In genomic region chrX:806515-806914, ce11 we compare ENCODE assay signal across 5 worm cellular contexts.
A peak's percentile ranks its signal among the peaks of the same experiment; 100 is the strongest.
TF ChIP-seq lines count a peak whose summit lies in the region.

No protein-coding gene starts in this region.

TF ChIP-seq in whole organism, L1 larva, 84 proteins besides CTCF, POLR2A, EP300 and RAD21 (continues in another document):
- TF ChIP-seq isw-1 (GFP tag; IDR thresholded peaks at IDR 0.05; lab: Robert Waterston, UW) (peak; percentile 89), mef-2 (tag; optimal IDR thresholded peaks at IDR 0.05; lab: Kevin White, UChicago) (peak; percentile 93), pqm-1 (tag; optimal IDR thresholded peaks at IDR 0.05; lab: Kevin White, UChicago) (peak; percentile 63), C04F5.9 (tag; optimal IDR thresholded peaks at IDR 0.05; lab: Kevin White, UChicago) (peak; percentile 93), ceh-88 (GFP tag; IDR thresholded peaks at IDR 0.05; lab: Robert Waterston, UW) (peak; percentile 96), ztf-4 (tag; optimal IDR thresholded peaks at IDR 0.05; lab: Kevin White, UChicago) (peak; percentile 98), zag-1 (tag; optimal IDR thresholded peaks at IDR 0.05; lab: Kevin White, UChicago) (no peak), tbx-2 (tag; optimal IDR thresholded peaks at IDR 0.05; lab: Kevin White, UChicago) (peak; percentile 99), sptf-1 (tag; optimal IDR thresholded peaks at IDR 0.05; lab: Kevin White, UChicago) (no peak), lin-39 (tag; optimal IDR thresholded peaks at IDR 0.05; lab: Kevin White, UChicago) (peak; percentile 99), ets-5 (GFP tag; IDR thresholded peaks at IDR 0.05; lab: Robert Waterston, UW) (peak; percentile 85; the same call in 1 of the 2 replicates), egl-27 (tag; optimal IDR thresholded peaks at IDR 0.05; lab: Kevin White, UChicago) (peak; percentile 90 to 92), unc-62 (GFP tag; optimal IDR thresholded peaks at IDR 0.05; lab: Kevin White, UChicago) (no peak), ces-1 (GFP tag; optimal IDR thresholded peaks at IDR 0.05; lab: Kevin White, UChicago) (peak; percentile 78), fos-1 (tag; optimal IDR thresholded peaks at IDR 0.05; lab: Kevin White, UChicago) (peak; percentile 97), ama-1 (optimal IDR thresholded peaks at IDR 0.05; lab: Kevin White, UChicago) (no peak), nhr-71 (tag; optimal IDR thresholded peaks at IDR 0.05; lab: Kevin White, UChicago) (peak; percentile 98), xbp-1 (tag; optimal IDR thresholded peaks at IDR 0.05; lab: Kevin White, UChicago) (peak; percentile 95)

TF ChIP-seq in whole organism, L3 larva, 47 proteins besides CTCF, POLR2A, EP300 and RAD21 (continues in another document):
- TF ChIP-seq elt-3 (tag; optimal IDR thresholded peaks at IDR 0.05; lab: Kevin White, UChicago): peak; percentile 85 to 96 (median 87)
- peak; percentile 99 for TF ChIP-seq ceh-82 (tag; optimal IDR thresholded peaks at IDR 0.05; lab: Kevin White, UChicago)
- peak; percentile 95 for TF ChIP-seq nfya-1 (tag; optimal IDR thresholded peaks at IDR 0.05; lab: Kevin White, UChicago; ENCODE audit: insufficient read depth)
- TF ChIP-seq unc-62 (GFP tag; optimal IDR thresholded peaks at IDR 0.05; lab: Kevin White, UChicago): peak; percentile 91
- peak; percentile 92 for TF ChIP-seq R02D3.7 (tag; optimal IDR thresholded peaks at IDR 0.05; lab: Kevin White, UChicago)
- TF ChIP-seq ztf-11 (tag; optimal IDR thresholded peaks at IDR 0.05; lab: Kevin White, UChicago): peak; percentile 66
- TF ChIP-seq nhr-237 (tag; optimal IDR thresholded peaks at IDR 0.05; lab: Kevin White, UChicago): peak; percentile 70
- peak; percentile 77 for TF ChIP-seq ceh-16 (tag; optimal IDR thresholded peaks at IDR 0.05; lab: Kevin White, UChicago)
- TF ChIP-seq egl-27 (tag; optimal IDR thresholded peaks at IDR 0.05; lab: Kevin White, UChicago): peak; percentile 94
- TF ChIP-seq snpc-4 (tag; optimal IDR thresholded peaks at IDR 0.05; lab: Kevin White, UChicago): peak; percentile 95
- peak; percentile 97 for TF ChIP-seq fos-1 (tag; optimal IDR thresholded peaks at IDR 0.05; lab: Kevin White, UChicago)
- TF ChIP-seq ama-1 (optimal IDR thresholded peaks at IDR 0.05; lab: Kevin White, UChicago): peak; percentile 56
- TF ChIP-seq elt-2 (tag; optimal IDR thresholded peaks at IDR 0.05; lab: Kevin White, UChicago): peak; percentile 88
- peak; percentile 61 for TF ChIP-seq ZK546.5 (tag; optimal IDR thresholded peaks at IDR 0.05; lab: Kevin White, UChicago)
- TF ChIP-seq fkh-2 (tag; optimal IDR thresholded peaks at IDR 0.05; lab: Kevin White, UChicago): peak; percentile 93
- peak; percentile 70 for TF ChIP-seq nhr-67 (tag; optimal IDR thresholded peaks at IDR 0.05; lab: Kevin White, UChicago)
- TF ChIP-seq daf-12 (tag; optimal IDR thresholded peaks at IDR 0.05; lab: Kevin White, UChicago): peak; percentile 84
- peak; percentile 74 for TF ChIP-seq elt-1 (tag; optimal IDR thresholded peaks at IDR 0.05; lab: Kevin White, UChicago)
- peak; percentile 99 for TF ChIP-seq lin-39 (tag; optimal IDR thresholded peaks at IDR 0.05; lab: Kevin White, UChicago)

TF ChIP-seq in whole organism, early embryonic, 17 proteins besides CTCF, POLR2A, EP300 and RAD21:
- peak; percentile 99 for TF ChIP-seq F13C5.2 (tag; optimal IDR thresholded peaks at IDR 0.05; lab: Kevin White, UChicago)
- no peak for TF ChIP-seq hnd-1 (tag; optimal IDR thresholded peaks at IDR 0.05; lab: Kevin White, UChicago)
- TF ChIP-seq B0310.2 (tag; optimal IDR thresholded peaks at IDR 0.05; lab: Kevin White, UChicago): no peak
- no peak; the same call in 1 of the 2 replicates for TF ChIP-seq tbx-37 (GFP tag; conservative IDR thresholded peaks at IDR 0.05; lab: Robert Waterston, UW)
- TF ChIP-seq ets-7 (tag; optimal IDR thresholded peaks at IDR 0.05; lab: Kevin White, UChicago): no peak
- peak; percentile 78 for TF ChIP-seq pes-1 (GFP tag; IDR thresholded peaks at IDR 0.05; lab: Robert Waterston, UW)
- TF ChIP-seq tbx-11 (GFP tag; IDR thresholded peaks at IDR 0.05; lab: Robert Waterston, UW): peak; percentile 70; the same call in 1 of the 2 replicates
- peak; percentile 29 for TF ChIP-seq aly-1 (tag; optimal IDR thresholded peaks at IDR 0.05; lab: Kevin White, UChicago)
- peak; percentile 63 for TF ChIP-seq flt-1 (GFP tag; IDR thresholded peaks at IDR 0.05; lab: Robert Waterston, UW)
- TF ChIP-seq ceh-13 (GFP tag; optimal IDR thresholded peaks at IDR 0.05; lab: Kevin White, UChicago): peak; percentile 52
- TF ChIP-seq ama-1 (optimal IDR thresholded peaks at IDR 0.05; lab: Kevin White, UChicago): no peak
- TF ChIP-seq scrt-1 (GFP tag; IDR thresholded peaks at IDR 0.05; lab: Robert Waterston, UW): peak; percentile 75
- peak; percentile 72; the same call in 1 of the 2 replicates for TF ChIP-seq sea-1 (GFP tag; conservative IDR thresholded peaks at IDR 0.05; lab: Robert Waterston, UW)
- TF ChIP-seq hmbx-1 (tag; optimal IDR thresholded peaks at IDR 0.05; lab: Kevin White, UChicago): no peak

TF ChIP-seq in whole organism, midembryonic, 9 proteins besides CTCF, POLR2A, EP300 and RAD21:
- TF ChIP-seq med-1 (GFP tag; optimal IDR thresholded peaks at IDR 0.05; lab: Kevin White, UChicago; ENCODE audit: insufficient read depth): peak; percentile 57
- peak; percentile 87 for TF ChIP-seq flt-1 (GFP tag; IDR thresholded peaks at IDR 0.05; lab: Robert Waterston, UW)
- TF ChIP-seq ref-1 (GFP tag; conservative IDR thresholded peaks at IDR 0.05; lab: Robert Waterston, UW): 0 out of 2 replicates have a peak, but pooled peaks have one; percentile 16
- TF ChIP-seq ztf-23 (GFP tag; IDR thresholded peaks at IDR 0.05; lab: Robert Waterston, UW): peak; percentile 85
- TF ChIP-seq cog-1 (tag; optimal IDR thresholded peaks at IDR 0.05; lab: Kevin White, UChicago): peak; percentile 98
- peak; percentile 87 for TF ChIP-seq klf-2 (GFP tag; conservative IDR thresholded peaks at IDR 0.05; lab: Robert Waterston, UW)
- no peak for TF ChIP-seq T22C8.4 (GFP tag; IDR thresholded peaks at IDR 0.05; lab: Robert Waterston, UW)
- TF ChIP-seq tab-1 (GFP tag; IDR thresholded peaks at IDR 0.05; lab: Robert Waterston, UW): peak; percentile 83
- TF ChIP-seq ztf-29 (GFP tag; IDR thresholded peaks at IDR 0.05; lab: Robert Waterston, UW): peak; percentile 73

TF ChIP-seq in whole organism, young adult, 124 proteins besides CTCF, POLR2A, EP300 and RAD21 (continues in another document):
- peak; percentile 42; the same call in 1 of the 2 replicates for TF ChIP-seq Y67H2A.10 (GFP tag; conservative IDR thresholded peaks at IDR 0.05; lab: Robert Waterston, UW)
- peak; percentile 60 for TF ChIP-seq snpc-4 (GFP tag; optimal IDR thresholded peaks at IDR 0.05; lab: Kevin White, UChicago)
- TF ChIP-seq snpc-4 (tag; optimal IDR thresholded peaks at IDR 0.05; lab: Kevin White, UChicago): peak; percentile 78 to 90 (median 84)
- TF ChIP-seq attf-5 (GFP tag; optimal IDR thresholded peaks at IDR 0.05; lab: Kevin White, UChicago): peak; percentile 93
- peak; percentile 97 for TF ChIP-seq nhr-80 (tag; optimal IDR thresholded peaks at IDR 0.05; lab: Kevin White, UChicago)
- TF ChIP-seq nhr-179 (tag; optimal IDR thresholded peaks at IDR 0.05; lab: Kevin White, UChicago): peak; percentile 84
- peak; percentile 79 for TF ChIP-seq tbp1 (GFP tag; optimal IDR thresholded peaks at IDR 0.05; lab: Kevin White, UChicago)
- TF ChIP-seq ztf-28 (GFP tag; IDR thresholded peaks at IDR 0.05; lab: Robert Waterston, UW): 0 out of 2 replicates have a peak, but pooled peaks have one; percentile 52
- no peak for TF ChIP-seq hlh-12 (tag; optimal IDR thresholded peaks at IDR 0.05; lab: Kevin White, UChicago)
- peak; percentile 93 for TF ChIP-seq B0035.1 (tag; optimal IDR thresholded peaks at IDR 0.05; lab: Kevin White, UChicago)
- TF ChIP-seq ceh-40 (GFP tag; IDR thresholded peaks at IDR 0.05; lab: Robert Waterston, UW): peak; percentile 26; the same call in 1 of the 2 replicates
- peak; percentile 98 for TF ChIP-seq K11D2.4 (GFP tag; IDR thresholded peaks at IDR 0.05; lab: Robert Waterston, UW)
- peak; percentile 80 for TF ChIP-seq F52B5.7 (tag; optimal IDR thresholded peaks at IDR 0.05; lab: Kevin White, UChicago)
- TF ChIP-seq unc-62 (GFP tag; optimal IDR thresholded peaks at IDR 0.05; lab: Kevin White, UChicago): peak; percentile 76
- peak; percentile 90 for TF ChIP-seq ekl-4 (GFP tag; IDR thresholded peaks at IDR 0.05; lab: Robert Waterston, UW)
- peak; percentile 68 for TF ChIP-seq ccch-3 (GFP tag; optimal IDR thresholded peaks at IDR 0.05; lab: Kevin White, UChicago)
- no peak for TF ChIP-seq madf-8 (GFP tag; conservative IDR thresholded peaks at IDR 0.05; lab: Robert Waterston, UW)
- TF ChIP-seq ZK185.1 (tag; optimal IDR thresholded peaks at IDR 0.05; lab: Kevin White, UChicago; ENCODE audit: poor library complexity, severe bottlenecking): peak; percentile 98
- no peak for TF ChIP-seq unc-130 (GFP tag; optimal IDR thresholded peaks at IDR 0.05; lab: Kevin White, UChicago)
- TF ChIP-seq lag-1 (GFP tag; IDR thresholded peaks at IDR 0.05; lab: Robert Waterston, UW): peak; percentile 92
- peak; percentile 55 for TF ChIP-seq egrh-3 (GFP tag; IDR thresholded peaks at IDR 0.05; lab: Robert Waterston, UW)
- TF ChIP-seq nfya-2 (GFP tag; IDR thresholded peaks at IDR 0.05; lab: Robert Waterston, UW): no peak
- peak; percentile 90 for TF ChIP-seq egl-44 (GFP tag; IDR thresholded peaks at IDR 0.05; lab: Robert Waterston, UW)
- TF ChIP-seq nfyb-1 (GFP tag; IDR thresholded peaks at IDR 0.05; lab: Robert Waterston, UW): peak; percentile 97
- TF ChIP-seq aptf-2 (GFP tag; conservative IDR thresholded peaks at IDR 0.05; lab: Robert Waterston, UW): 0 out of 2 replicates have a peak, but pooled peaks have one; percentile 23
- peak; percentile 94 for TF ChIP-seq F57A8.1 (GFP tag; optimal IDR thresholded peaks at IDR 0.05; lab: Kevin White, UChicago)
- TF ChIP-seq hlh-26 (GFP tag; conservative IDR thresholded peaks at IDR 0.05; lab: Robert Waterston, UW): no peak
- TF ChIP-seq gei-17 (GFP tag; optimal IDR thresholded peaks at IDR 0.05; lab: Kevin White, UChicago): peak; percentile 96
- no peak for TF ChIP-seq nfya-1 (tag; optimal IDR thresholded peaks at IDR 0.05; lab: Kevin White, UChicago; ENCODE audit: borderline replicate concordance, insufficient read depth)
- 0 out of 2 replicates have a peak, but pooled peaks have one; percentile 83 for TF ChIP-seq F37B4.10 (GFP tag; IDR thresholded peaks at IDR 0.05; lab: Robert Waterston, UW)
- TF ChIP-seq F57C9.4 (tag; optimal IDR thresholded peaks at IDR 0.05; lab: Kevin White, UChicago): peak; percentile 88
- peak; percentile 52 for TF ChIP-seq lsy-27 (tag; optimal IDR thresholded peaks at IDR 0.05; lab: Kevin White, UChicago; ENCODE audit: borderline replicate concordance, insufficient read depth)
- TF ChIP-seq let-607 (tag; optimal IDR thresholded peaks at IDR 0.05; lab: Kevin White, UChicago): peak; percentile 83 to 95
- TF ChIP-seq sea-2 (GFP tag; IDR thresholded peaks at IDR 0.05; lab: Robert Waterston, UW): no peak
- no peak for TF ChIP-seq tbx-9 (tag; optimal IDR thresholded peaks at IDR 0.05; lab: Kevin White, UChicago; ENCODE audit: borderline replicate concordance)

Comparison
In these comparisons a context has a peak if more than half of its experiments do, and no peak if none do; other contexts are left out.
1. Of the 8 proteins assayed by ChIP-seq in both whole organism, young adult and whole organism, L1 larva: peak only in whole organism, young adult: unc-62; only in whole organism, L1 larva: efl-1 and unc-130; in both: dpl-1, lin-35, nhr-90 and snpc-4; in neither: 0; mixed calls (peak in some experiments, not most) for 1.